Worm (Caenorhabditis elegans) whole organism, L2 larva: Measurements from ENCODE around the gene plpp-1.2.

ENCODE experiments used
- C34F6.9 ChIP-seq: fragments of 150-350 bp; optimal IDR thresholded peaks from 2 replicates; lab custom pipeline; 2014; ENCODE audit warnings: missing biosample characterization, missing genetic modification characterization
- F13H6.1 ChIP-seq: sonication (generic microtip); optimal IDR thresholded peaks from 2 replicates; lab custom pipeline; 2016; ENCODE audit warnings: missing genetic modification characterization, missing compliant biosample characterization
- R02D3.7 ChIP-seq: fragments of 150-350 bp; optimal IDR thresholded peaks from 2 replicates; lab custom pipeline; 2014; ENCODE audit warnings: missing biosample characterization, missing genetic modification characterization
- Y55F3AM.14 ChIP-seq: fragments of 200-800 bp; sonication (Bioruptor generic); optimal IDR thresholded peaks from 2 replicates; lab custom pipeline; 2018; ENCODE audit warnings: mild to moderate bottlenecking, missing genetic modification characterization, missing compliant biosample characterization
- ZK546.5 ChIP-seq: sonication (generic microtip); optimal IDR thresholded peaks from 2 replicates; lab custom pipeline; 2017; ENCODE audit warnings: missing biosample characterization, missing genetic modification characterization
- alr-1 ChIP-seq: fragments of 150-350 bp; optimal IDR thresholded peaks from 2 replicates; lab custom pipeline; 2014; ENCODE audit warnings: missing biosample characterization, missing genetic modification characterization
- ama-1 ChIP-seq: fragments of 150-350 bp; optimal IDR thresholded peaks from 2 replicates; lab custom pipeline; 2018; ENCODE audit warnings: inconsistent platforms
- ceh-82 ChIP-seq: fragments of 150-350 bp; optimal IDR thresholded peaks from 2 replicates; lab custom pipeline; 2014; ENCODE audit warnings: missing biosample characterization, missing genetic modification characterization
- crh-2 ChIP-seq: sonication (generic microtip); optimal IDR thresholded peaks from 2 replicates; lab custom pipeline; 2017; ENCODE audit warnings: missing biosample characterization, missing genetic modification characterization
- dmd-4 ChIP-seq: sonication (generic microtip); optimal IDR thresholded peaks from 2 replicates; lab custom pipeline; 2017; ENCODE audit warnings: missing biosample characterization, missing genetic modification characterization
- egl-27 ChIP-seq: sonication (generic microtip); optimal IDR thresholded peaks from 3 replicates; lab custom pipeline; 2017; ENCODE audit warnings: missing biosample characterization, missing genetic modification reagents, missing genetic modification characterization
- elt-1 ChIP-seq: fragments of 150-350 bp; optimal IDR thresholded peaks from 2 replicates; lab custom pipeline; 2014; ENCODE audit warnings: missing biosample characterization, missing genetic modification characterization
- elt-3 ChIP-seq: sonication (generic microtip); optimal IDR thresholded peaks from 2 replicates; lab custom pipeline; 2017; ENCODE audit warnings: missing biosample characterization, missing genetic modification characterization
- fos-1 ChIP-seq: fragments of 150-350 bp; optimal IDR thresholded peaks from 2 replicates; lab custom pipeline; 2014; ENCODE audit warnings: missing biosample characterization, missing genetic modification characterization
- gmeb-1 ChIP-seq: fragments of 150-350 bp; optimal IDR thresholded peaks from 2 replicates; lab custom pipeline; 2014; ENCODE audit warnings: missing biosample characterization, missing genetic modification characterization
- lin-13 ChIP-seq: fragments of 150-350 bp; optimal IDR thresholded peaks from 2 replicates; lab custom pipeline; 2014; ENCODE audit warnings: missing biosample characterization, missing genetic modification reagents, missing genetic modification characterization
- lin-39 ChIP-seq: fragments of 150-350 bp; optimal IDR thresholded peaks from 2 replicates; lab custom pipeline; 2014; ENCODE audit warnings: missing biosample characterization, missing genetic modification reagents, missing genetic modification characterization
- lsy-2 ChIP-seq, 2 experiments: fragments of 150-350 bp in 1 of 2; sonication (generic microtip) in 1 of 2; optimal IDR thresholded peaks; 2 replicates each; lab custom pipeline; 2014 to 2017; ENCODE audit warnings: missing biosample characterization in 2 of 2, missing genetic modification characterization in 2 of 2
- mab-5 ChIP-seq: fragments of 150-350 bp; optimal IDR thresholded peaks from 2 replicates; lab custom pipeline; 2014; ENCODE audit warnings: missing biosample characterization, missing genetic modification characterization
- nhr-11 ChIP-seq: fragments of 150-350 bp; optimal IDR thresholded peaks from 2 replicates; lab custom pipeline; 2014; ENCODE audit warnings: missing biosample characterization, missing genetic modification characterization
- nhr-12 ChIP-seq: fragments of 150-350 bp; optimal IDR thresholded peaks from 2 replicates; lab custom pipeline; 2014; ENCODE audit warnings: missing biosample characterization, missing genetic modification characterization
- nhr-129 ChIP-seq: fragments of 150-350 bp; optimal IDR thresholded peaks from 2 replicates; lab custom pipeline; 2014; ENCODE audit warnings: missing biosample characterization, missing genetic modification characterization
- nhr-21 ChIP-seq: fragments of 150-350 bp; optimal IDR thresholded peaks from 2 replicates; lab custom pipeline; 2014; ENCODE audit warnings: missing biosample characterization, missing genetic modification characterization
- nhr-23 ChIP-seq: fragments of 150-350 bp; optimal IDR thresholded peaks from 2 replicates; lab custom pipeline; 2014; ENCODE audit warnings: missing biosample characterization, missing genetic modification reagents, missing genetic modification characterization
- nhr-237 ChIP-seq: fragments of 150-350 bp; optimal IDR thresholded peaks from 2 replicates; lab custom pipeline; 2014; ENCODE audit warnings: missing biosample characterization, missing genetic modification characterization
- nhr-25 ChIP-seq: fragments of 150-350 bp; sonication (generic microtip); optimal IDR thresholded peaks from 3 replicates; lab custom pipeline; 2014; ENCODE audit warnings: missing biosample characterization, missing genetic modification characterization
- nhr-6 ChIP-seq: fragments of 150-350 bp; optimal IDR thresholded peaks from 2 replicates; lab custom pipeline; 2014; ENCODE audit warnings: missing biosample characterization, missing genetic modification characterization
- nhr-77 ChIP-seq: fragments of 150-350 bp; optimal IDR thresholded peaks from 2 replicates; lab custom pipeline; 2014; ENCODE audit warnings: missing biosample characterization, missing genetic modification characterization
- peb-1 ChIP-seq: fragments of 150-350 bp; optimal IDR thresholded peaks from 2 replicates; lab custom pipeline; 2014; ENCODE audit warnings: missing biosample characterization, missing genetic modification characterization
- sem-4 ChIP-seq: fragments of 150-350 bp; optimal IDR thresholded peaks from 2 replicates; lab custom pipeline; 2014; ENCODE audit warnings: missing biosample characterization, missing genetic modification reagents, missing genetic modification characterization
- sma-3 ChIP-seq: sonication (generic microtip); optimal IDR thresholded peaks from 2 replicates; lab custom pipeline; 2016; ENCODE audit warnings: missing genetic modification reagents, missing genetic modification characterization, missing compliant biosample characterization
- sma-9 ChIP-seq, 2 experiments: fragments of 150-350 bp in 1 of 2; sonication (generic microtip) in 1 of 2; optimal IDR thresholded peaks; 2 replicates each; lab custom pipeline; 2014 to 2016; ENCODE audit warnings: missing genetic modification characterization in 2 of 2, mild to moderate bottlenecking in 1 of 2, missing biosample characterization in 1 of 2, missing compliant biosample characterization in 1 of 2, missing genetic modification reagents in 1 of 2, moderate library complexity in 1 of 2
- unc-55 ChIP-seq: fragments of 150-350 bp; sonication (generic microtip); optimal IDR thresholded peaks from 3 replicates; lab custom pipeline; 2014; ENCODE audit warnings: missing biosample characterization, missing genetic modification reagents, missing genetic modification characterization
- unc-62 ChIP-seq: fragments of 150-350 bp; optimal IDR thresholded peaks from 2 replicates; lab custom pipeline; 2014; ENCODE audit warnings: missing biosample characterization, missing genetic modification reagents, missing genetic modification characterization
- ztf-1 ChIP-seq: fragments of 200-800 bp; sonication (Bioruptor generic); conservative IDR thresholded peaks from 2 replicates; pipeline ENCODE4 v1.3.6; 2022; ENCODE audit warnings: missing genetic modification characterization, missing compliant biosample characterization
- ztf-11 ChIP-seq: sonication (generic microtip); optimal IDR thresholded peaks from 2 replicates; lab custom pipeline; 2017; ENCODE audit warnings: missing biosample characterization, missing genetic modification characterization

The plpp-1.2 gene

DNA sequence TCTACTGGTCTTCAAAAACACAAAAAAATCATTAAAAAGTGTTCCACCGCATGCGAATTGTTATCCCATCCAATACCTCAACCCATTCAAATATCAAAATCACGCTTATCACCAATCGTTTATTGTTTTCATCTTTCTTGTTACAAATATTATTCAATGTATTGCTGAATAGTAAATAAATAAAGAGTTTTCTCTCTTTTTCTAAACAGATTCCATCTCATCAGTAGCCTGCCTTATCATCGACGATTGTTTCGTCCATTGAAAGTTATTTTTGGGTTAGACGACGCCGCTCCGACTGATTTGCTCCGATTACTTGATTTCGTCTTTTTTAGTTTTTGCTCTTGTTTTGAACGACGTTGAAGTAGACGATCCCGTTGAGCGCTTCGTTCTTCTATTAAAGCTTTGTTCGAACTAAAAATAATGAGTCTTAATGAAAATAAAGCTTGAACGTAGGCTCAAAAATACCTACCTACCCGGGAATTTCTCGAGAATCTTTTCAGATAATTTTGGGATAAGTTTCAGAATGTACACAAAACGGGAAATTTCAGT lies 40.9 kb downstream of the plpp-1.2 start:
- TF ChIP-seq egl-27 = no peak
- no peak for TF ChIP-seq nhr-21
- TF ChIP-seq lin-39 (tag; lab: Kevin White, UChicago) = no peak
- TF ChIP-seq nhr-237 (tag; lab: Kevin White, UChicago) = no peak
- no peak for TF ChIP-seq ZK546.5 (tag; lab: Kevin White, UChicago)
- TF ChIP-seq nhr-11 (tag; lab: Kevin White, UChicago) = no peak
- no peak for TF ChIP-seq unc-62 (GFP tag; lab: Kevin White, UChicago)
- TF ChIP-seq alr-1 (tag; lab: Kevin White, UChicago) = no peak
- no peak for TF ChIP-seq unc-55 (GFP tag; lab: Kevin White, UChicago)
- TF ChIP-seq F13H6.1 (tag; lab: Kevin White, UChicago) = no peak
- TF ChIP-seq dmd-4 (tag; lab: Kevin White, UChicago) = no peak
- TF ChIP-seq elt-3 = no peak
- no peak for TF ChIP-seq peb-1 (tag; lab: Kevin White, UChicago)
- no peak for TF ChIP-seq crh-2
- no peak for TF ChIP-seq ztf-1 (GFP tag; lab: Robert Waterston, UW)
- TF ChIP-seq sma-3 (GFP tag; lab: Kevin White, UChicago) = no peak
- TF ChIP-seq ztf-11 (tag; lab: Kevin White, UChicago) = no peak
- no peak for TF ChIP-seq R02D3.7
- no peak for TF ChIP-seq Y55F3AM.14 (GFP tag; lab: Kevin White, UChicago)
- no peak for TF ChIP-seq sem-4 (tag; lab: Kevin White, UChicago)
- TF ChIP-seq, all 48 proteins: peak for 0

DNA sequence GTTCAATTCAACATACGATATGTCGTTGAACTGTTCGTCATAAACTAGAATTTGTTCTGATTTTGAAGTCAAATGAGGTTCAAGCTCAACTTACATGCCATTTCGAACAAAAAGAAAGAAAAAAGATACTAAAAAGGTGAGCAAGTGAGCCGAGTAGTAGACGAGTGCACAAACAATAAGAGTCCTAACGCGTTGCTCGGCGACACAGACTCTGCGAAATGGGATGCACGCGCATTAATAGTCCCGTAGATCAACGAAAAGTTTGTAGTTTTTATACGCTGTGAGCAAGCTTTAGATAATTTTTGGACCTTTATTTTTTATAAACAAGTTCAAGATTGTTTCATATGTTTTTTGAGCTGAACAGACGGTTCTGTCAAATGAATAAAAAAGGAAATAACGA lies 43.4 kb downstream of the plpp-1.2 start, which contains the start of gene C56E6.4:
Gene C56E6.4, minus strand, starts transcription at position 101 of the 400 bp plus-strand sequence.
- TF ChIP-seq sma-9 (GFP tag; optimal IDR thresholded peaks at IDR 0.05; lab: Kevin White, UChicago) = no peak
- no peak for TF ChIP-seq sma-9 (tag; optimal IDR thresholded peaks at IDR 0.05; lab: Kevin White, UChicago)
- no peak for TF ChIP-seq sma-3 (GFP tag; lab: Kevin White, UChicago)
- no peak for TF ChIP-seq mab-5 (tag; lab: Kevin White, UChicago)

DNA sequence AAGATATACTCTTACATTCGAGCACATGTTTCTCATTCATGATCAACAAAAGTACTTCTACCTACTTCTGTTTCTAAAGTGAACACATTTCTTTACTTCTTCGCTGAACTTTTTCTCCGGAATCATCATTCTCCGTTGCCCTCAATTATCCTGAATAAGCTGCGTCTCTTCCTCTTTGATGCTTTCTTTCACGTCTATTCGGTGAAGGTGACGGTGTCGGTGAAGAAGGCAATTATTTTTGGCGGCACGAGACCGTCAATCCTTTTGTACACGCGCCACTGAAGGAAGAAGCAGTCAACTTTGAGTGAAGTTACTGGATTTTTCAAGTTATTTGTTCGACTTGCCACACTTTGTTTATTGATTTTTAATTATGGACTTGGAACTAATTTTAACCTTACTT lies 46.3 kb downstream of the plpp-1.2 start, which contains the start of gene abch-1:
Gene abch-1, minus strand, starts transcription at position 101 of the 400 bp plus-strand sequence.
- TF ChIP-seq nhr-12 (tag; lab: Kevin White, UChicago) (no peak), crh-2 (no peak), Y55F3AM.14 (GFP tag; lab: Kevin White, UChicago) (no peak), fos-1 (no peak), F13H6.1 (tag; lab: Kevin White, UChicago) (no peak), egl-27 (no peak), nhr-6 (tag; lab: Kevin White, UChicago) (no peak), gmeb-1 (tag; lab: Kevin White, UChicago) (no peak), ama-1 (no peak), unc-62 (GFP tag; lab: Kevin White, UChicago) (no peak), unc-55 (GFP tag; lab: Kevin White, UChicago) (no peak), sma-3 (GFP tag; lab: Kevin White, UChicago) (no peak), nhr-11 (tag; lab: Kevin White, UChicago) (no peak), nhr-77 (tag; lab: Kevin White, UChicago) (no peak), nhr-237 (tag; lab: Kevin White, UChicago) (no peak), lsy-2 (tag; optimal IDR thresholded peaks at IDR 0.05; lab: Kevin White, UChicago) (no peak), sem-4 (tag; lab: Kevin White, UChicago) (no peak), nhr-25 (no peak), elt-1 (tag; lab: Kevin White, UChicago) (no peak)

DNA sequence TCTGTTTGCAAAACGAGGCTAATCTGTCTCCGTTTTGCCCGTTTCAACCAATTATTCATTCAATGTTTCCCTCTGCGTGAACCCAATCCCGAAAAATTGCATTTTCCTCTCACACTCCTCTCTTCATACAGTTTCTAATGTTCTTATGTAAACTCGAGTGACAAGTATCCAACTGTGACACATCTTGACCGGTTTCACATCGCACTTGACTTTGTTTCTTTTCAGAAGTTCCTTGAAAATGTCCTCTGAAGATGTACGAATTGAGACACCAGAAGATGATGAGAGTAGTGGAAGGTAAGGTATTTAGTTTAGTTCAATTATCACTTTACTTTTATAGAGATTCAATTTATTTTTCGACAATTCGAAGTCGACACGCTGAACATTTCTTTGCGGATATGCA lies 46.7 kb downstream of the plpp-1.2 start, which contains the start of gene abcx-1:
Gene abcx-1, plus strand, starts transcription at position 224 of the 400 bp plus-strand sequence.
- TF ChIP-seq sem-4 (tag; lab: Kevin White, UChicago) = no peak

DNA sequence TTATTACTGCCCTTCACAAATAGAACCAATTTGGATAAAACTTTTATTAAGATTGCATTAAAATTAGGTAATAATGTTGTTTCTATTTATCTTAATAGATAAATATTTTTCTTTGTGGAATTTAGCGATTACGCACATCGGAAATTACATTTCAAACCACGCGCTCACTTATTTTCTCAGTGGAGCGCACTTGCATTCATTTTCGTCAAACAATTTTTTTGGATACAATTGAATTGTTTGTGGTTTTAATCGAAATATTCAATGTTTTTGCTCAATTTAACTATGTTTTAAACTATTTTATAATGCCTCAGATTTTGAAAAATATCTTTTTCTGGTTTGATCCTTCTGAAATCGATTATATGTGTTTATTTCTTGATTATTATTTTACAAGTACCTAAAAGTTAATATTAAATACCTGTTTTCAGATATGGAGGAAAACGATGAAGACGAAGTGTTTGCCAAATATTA lies 50.7 kb downstream of the plpp-1.2 start, which contains the start of gene utp-20:
Gene utp-20, plus strand, starts transcription at position 418 of the 468 bp plus-strand sequence.
- TF ChIP-seq nhr-23 (tag; lab: Kevin White, UChicago) = no peak
- peak; percentile 44 for TF ChIP-seq lin-13 (GFP tag; lab: Kevin White, UChicago)
- TF ChIP-seq lsy-2 (tag; optimal IDR thresholded peaks at IDR 0.05; lab: Kevin White, UChicago) = peak in 1 of 2 experiments; percentile 81
- TF ChIP-seq gmeb-1 (tag; lab: Kevin White, UChicago) = peak; percentile 90
- peak; percentile 64 for TF ChIP-seq C34F6.9
- TF ChIP-seq alr-1 (tag; lab: Kevin White, UChicago) = no peak
- no peak for TF ChIP-seq ceh-82 (tag; lab: Kevin White, UChicago)
- TF ChIP-seq F13H6.1 (tag; lab: Kevin White, UChicago) = peak; percentile 5
- no peak for TF ChIP-seq ztf-11 (tag; lab: Kevin White, UChicago)
- TF ChIP-seq crh-2 = peak; percentile 44
- TF ChIP-seq nhr-237 (tag; lab: Kevin White, UChicago) = no peak
- peak; percentile 13 for TF ChIP-seq mab-5 (tag; lab: Kevin White, UChicago)
- TF ChIP-seq sma-9 (GFP tag; optimal IDR thresholded peaks at IDR 0.05; lab: Kevin White, UChicago) = peak; percentile 30
- TF ChIP-seq sma-9 (tag; optimal IDR thresholded peaks at IDR 0.05; lab: Kevin White, UChicago) = no peak
- TF ChIP-seq nhr-129 = peak; percentile 61
- TF ChIP-seq unc-55 (GFP tag; lab: Kevin White, UChicago) = peak; percentile 87
- peak; percentile 55 for TF ChIP-seq sma-3 (GFP tag; lab: Kevin White, UChicago)
- TF ChIP-seq peb-1 (tag; lab: Kevin White, UChicago) = no peak
- no peak for TF ChIP-seq elt-3
